Fruit fly (Drosophila melanogaster) whole organism, prepupa: ENCODE measurements around the gene Shaw.

Experiments
- Blimp-1 ChIP-seq: fragments of 200-800 bp; sonication (Bioruptor generic); optimal IDR thresholded peaks from 3 replicates; lab custom pipeline; 2017; ENCODE audit warnings: missing biosample characterization, missing genetic modification characterization, mild to moderate bottlenecking, moderate library complexity, missing genetic modification reagents
- CG10631 ChIP-seq: fragments of 200-800 bp; sonication (Bioruptor generic); optimal IDR thresholded peaks from 2 replicates; lab custom pipeline; 2016; ENCODE audit warnings: missing biosample characterization, missing genetic modification characterization
- CG10669 ChIP-seq: fragments of 200-800 bp; sonication (Bioruptor generic); optimal IDR thresholded peaks from 3 replicates; lab custom pipeline; 2018; ENCODE audit warnings: missing biosample characterization, mild to moderate bottlenecking, missing genetic modification characterization, moderate library complexity
- CG11294 ChIP-seq: fragments of 200-800 bp; sonication (Bioruptor generic); IDR thresholded peaks from 2 replicates; pipeline ENCODE4 v1.3.6; 2022; ENCODE audit warnings: missing biosample characterization, missing genetic modification characterization
- CG11762 ChIP-seq: fragments of 200-800 bp; sonication (Bioruptor generic); optimal IDR thresholded peaks from 3 replicates; lab custom pipeline; 2016; ENCODE audit warnings: missing biosample characterization, missing genetic modification characterization; ENCODE audit not compliant: insufficient read depth
- CG1621 ChIP-seq: fragments of 200-800 bp; sonication (Bioruptor generic); optimal IDR thresholded peaks from 3 replicates; lab custom pipeline; 2018; ENCODE audit warnings: missing biosample characterization, mild to moderate bottlenecking, missing genetic modification characterization
- CG16779 ChIP-seq: fragments of 200-800 bp; sonication (Bioruptor generic); optimal IDR thresholded peaks from 3 replicates; lab custom pipeline; 2017; ENCODE audit warnings: missing biosample characterization, mild to moderate bottlenecking, missing genetic modification characterization
- CG31627 ChIP-seq: fragments of 200-800 bp; sonication (Bioruptor generic); optimal IDR thresholded peaks from 3 replicates; lab custom pipeline; 2016; ENCODE audit warnings: missing biosample characterization, missing genetic modification characterization
- CG32006 ChIP-seq: fragments of 200-800 bp; sonication (Bioruptor generic); optimal IDR thresholded peaks from 3 replicates; lab custom pipeline; 2017; ENCODE audit warnings: missing biosample characterization, mild to moderate bottlenecking, missing genetic modification characterization
- CG3919 ChIP-seq: fragments of 200-800 bp; sonication (Bioruptor generic); optimal IDR thresholded peaks from 3 replicates; lab custom pipeline; 2016; ENCODE audit warnings: missing biosample characterization, missing genetic modification characterization
- CG4318 ChIP-seq: fragments of 200-800 bp; sonication (Bioruptor generic); optimal IDR thresholded peaks from 3 replicates; lab custom pipeline; 2017; ENCODE audit warnings: missing biosample characterization, mild to moderate bottlenecking, missing genetic modification characterization
- CG6163 ChIP-seq: fragments of 200-800 bp; sonication (Bioruptor generic); IDR thresholded peaks from 3 replicates; pipeline ENCODE4 v1.3.6; 2022; ENCODE audit warnings: missing biosample characterization, missing genetic modification characterization
- CG6276 ChIP-seq: fragments of 200-800 bp; sonication (Bioruptor generic); optimal IDR thresholded peaks from 2 replicates; lab custom pipeline; 2017; ENCODE audit warnings: missing biosample characterization, mild to moderate bottlenecking, missing genetic modification characterization
- CG6792 ChIP-seq: fragments of 200-800 bp; sonication (Bioruptor generic); optimal IDR thresholded peaks from 3 replicates; lab custom pipeline; 2016; ENCODE audit warnings: missing biosample characterization, missing genetic modification characterization
- CG6808 ChIP-seq: fragments of 200-800 bp; sonication (Bioruptor generic); optimal IDR thresholded peaks from 3 replicates; lab custom pipeline; 2017; ENCODE audit warnings: missing biosample characterization, missing genetic modification characterization, mild to moderate bottlenecking, moderate library complexity, missing genetic modification reagents
- CG6854 ChIP-seq: fragments of 200-800 bp; sonication (Bioruptor generic); optimal IDR thresholded peaks from 2 replicates; lab custom pipeline; 2017; ENCODE audit warnings: missing biosample characterization, mild to moderate bottlenecking, missing genetic modification characterization
- CG7368 ChIP-seq: fragments of 200-800 bp; sonication (Bioruptor generic); optimal IDR thresholded peaks from 3 replicates; lab custom pipeline; 2016; ENCODE audit warnings: missing biosample characterization, missing genetic modification characterization
- CG8119 ChIP-seq: fragments of 200-800 bp; sonication (Bioruptor generic); IDR thresholded peaks from 3 replicates; pipeline ENCODE4 v1.3.6; 2022; ENCODE audit warnings: missing biosample characterization, missing genetic modification characterization
- CG8319 ChIP-seq: fragments of 200-800 bp; sonication (Bioruptor generic); optimal IDR thresholded peaks from 3 replicates; lab custom pipeline; 2016; ENCODE audit warnings: missing biosample characterization, missing genetic modification characterization
- CG8632 ChIP-seq: fragments of 200-800 bp; sonication (Bioruptor generic); optimal IDR thresholded peaks from 3 replicates; lab custom pipeline; 2016; ENCODE audit warnings: missing biosample characterization, missing genetic modification characterization
- CG9139 ChIP-seq: fragments of 200-800 bp; sonication (Bioruptor generic); optimal IDR thresholded peaks from 3 replicates; lab custom pipeline; 2017; ENCODE audit warnings: missing biosample characterization, mild to moderate bottlenecking, missing genetic modification characterization
- Eip75B ChIP-seq: fragments of 200-800 bp; sonication (Bioruptor generic); optimal IDR thresholded peaks from 3 replicates; lab custom pipeline; 2016; ENCODE audit warnings: missing biosample characterization, missing genetic modification characterization
- Eip93F ChIP-seq: fragments of 200-800 bp; sonication (Bioruptor generic); optimal IDR thresholded peaks from 2 replicates; lab custom pipeline; 2016; ENCODE audit warnings: missing biosample characterization, mild to moderate bottlenecking, missing genetic modification characterization
- Ets96B ChIP-seq: fragments of 200-800 bp; optimal IDR thresholded peaks from 2 replicates; lab custom pipeline; 2019; ENCODE audit warnings: missing biosample characterization, mild to moderate bottlenecking, missing genetic modification characterization, moderate library complexity
- Gug ChIP-seq: fragments of 200-800 bp; sonication (Bioruptor generic); IDR thresholded peaks from 2 replicates; pipeline ENCODE4 v1.3.6; 2022; ENCODE audit warnings: missing biosample characterization, missing genetic modification characterization
- Hr38 ChIP-seq: sonication (Bioruptor generic); optimal IDR thresholded peaks from 2 replicates; lab custom pipeline; 2016; ENCODE audit warnings: missing biosample characterization, missing genetic modification characterization
- Lpt ChIP-seq: fragments of 200-800 bp; sonication (Bioruptor generic); optimal IDR thresholded peaks from 3 replicates; lab custom pipeline; 2016; ENCODE audit warnings: missing biosample characterization, missing genetic modification characterization
- Met ChIP-seq: fragments of 200-800 bp; sonication (Bioruptor generic); optimal IDR thresholded peaks from 3 replicates; lab custom pipeline; 2016; ENCODE audit warnings: missing biosample characterization, missing genetic modification characterization
- OdsH ChIP-seq: fragments of 200-800 bp; sonication (Bioruptor generic); optimal IDR thresholded peaks from 3 replicates; lab custom pipeline; 2016; ENCODE audit warnings: missing biosample characterization, missing genetic modification characterization
- Smox ChIP-seq: fragments of 200-800 bp; sonication (Bioruptor generic); optimal IDR thresholded peaks from 3 replicates; lab custom pipeline; 2016; ENCODE audit warnings: missing biosample characterization, missing genetic modification characterization
- Sox102F ChIP-seq: fragments of 200-800 bp; sonication (Bioruptor generic); optimal IDR thresholded peaks from 2 replicates; lab custom pipeline; 2016; ENCODE audit warnings: missing biosample characterization, mild to moderate bottlenecking, missing genetic modification characterization
- Sox14 ChIP-seq: fragments of 200-800 bp; sonication (Bioruptor generic); optimal IDR thresholded peaks from 3 replicates; lab custom pipeline; 2016; ENCODE audit warnings: missing biosample characterization, missing genetic modification characterization
- Sox15 ChIP-seq: fragments of 200-800 bp; sonication (Bioruptor generic); optimal IDR thresholded peaks from 3 replicates; lab custom pipeline; 2016; ENCODE audit warnings: missing biosample characterization, missing genetic modification characterization
- acj6 ChIP-seq: fragments of 200-800 bp; sonication (Bioruptor generic); optimal IDR thresholded peaks from 3 replicates; lab custom pipeline; 2016; ENCODE audit warnings: missing biosample characterization, missing genetic modification characterization
- dac ChIP-seq: fragments of 200-800 bp; sonication (Bioruptor generic); optimal IDR thresholded peaks from 2 replicates; lab custom pipeline; 2017; ENCODE audit warnings: missing biosample characterization, mild to moderate bottlenecking, missing genetic modification characterization
- dsx ChIP-seq: fragments of 200-800 bp; optimal IDR thresholded peaks from 3 replicates; lab custom pipeline; 2019; ENCODE audit warnings: missing biosample characterization, mild to moderate bottlenecking, missing genetic modification characterization, moderate library complexity; ENCODE audit not compliant: poor library complexity, severe bottlenecking
- eg ChIP-seq: fragments of 200-800 bp; sonication (Bioruptor generic); IDR thresholded peaks from 3 replicates; pipeline ENCODE4 v1.3.6; 2022; ENCODE audit warnings: missing biosample characterization, missing genetic modification characterization
- esn ChIP-seq: fragments of 200-800 bp; sonication (Bioruptor generic); optimal IDR thresholded peaks from 2 replicates; lab custom pipeline; 2016; ENCODE audit warnings: missing biosample characterization, mild to moderate bottlenecking, missing genetic modification characterization, moderate library complexity
- fd85E ChIP-seq: fragments of 200-800 bp; sonication (Bioruptor generic); optimal IDR thresholded peaks from 3 replicates; lab custom pipeline; 2016; ENCODE audit warnings: missing biosample characterization, missing genetic modification characterization
- fkh ChIP-seq: fragments of 200-800 bp; sonication (Bioruptor generic); optimal IDR thresholded peaks from 3 replicates; lab custom pipeline; 2017; ENCODE audit warnings: missing biosample characterization, mild to moderate bottlenecking, missing genetic modification characterization, moderate library complexity
- lz ChIP-seq: fragments of 200-800 bp; sonication (Bioruptor generic); optimal IDR thresholded peaks from 3 replicates; lab custom pipeline; 2016; ENCODE audit warnings: missing biosample characterization, missing genetic modification characterization
- net ChIP-seq: fragments of 200-800 bp; sonication (Bioruptor generic); optimal IDR thresholded peaks from 3 replicates; lab custom pipeline; 2016; ENCODE audit warnings: missing biosample characterization, missing genetic modification characterization
- pdm3 ChIP-seq: fragments of 200-800 bp; sonication (Bioruptor generic); optimal IDR thresholded peaks from 3 replicates; lab custom pipeline; 2016; ENCODE audit warnings: missing biosample characterization, missing genetic modification characterization
- salr ChIP-seq, 2 experiments: fragments of 200-800 bp; sonication (Bioruptor generic); optimal IDR thresholded peaks; 3 replicates each; lab custom pipeline; 2016 to 2018; ENCODE audit warnings: missing biosample characterization in 2 of 2, missing genetic modification characterization in 2 of 2, mild to moderate bottlenecking in 1 of 2
- ss ChIP-seq, 2 experiments: fragments of 200-800 bp; sonication (Bioruptor generic); optimal IDR thresholded peaks; 2 replicates in 1 of 2; 3 replicates in 1 of 2; lab custom pipeline; 2017 to 2018; ENCODE audit warnings: mild to moderate bottlenecking in 2 of 2, missing biosample characterization in 2 of 2, missing genetic modification characterization in 2 of 2, moderate library complexity in 1 of 2
- svp ChIP-seq: fragments of 200-800 bp; sonication (Bioruptor generic); peaks from one replicate; lab custom pipeline; 2016; ENCODE audit warnings: missing biosample characterization, missing genetic modification characterization
- topi ChIP-seq: fragments of 200-800 bp; sonication (Bioruptor generic); optimal IDR thresholded peaks from 3 replicates; lab custom pipeline; 2016; ENCODE audit warnings: missing biosample characterization, missing genetic modification characterization
- vri ChIP-seq: fragments of 200-800 bp; sonication (Bioruptor generic); optimal IDR thresholded peaks from 3 replicates; lab custom pipeline; 2016; ENCODE audit warnings: missing biosample characterization, mild to moderate bottlenecking, missing genetic modification characterization

Shaw gene

dm6 chr2L:3703260-3703659 lies 14.7 kb upstream of the Shaw start, which contains the start of gene CG2816 (continued):
- TF ChIP-seq CG31627 (peak; percentile 89), Sox102F (peak; percentile 83), CG8319 (GFP tag; lab: Kevin White, UChicago) (peak; percentile 28), Ets96B (tag; lab: Kevin White, UChicago) (no peak), CG6854 (GFP tag; lab: Kevin White, UChicago) (no peak), CG4318 (GFP tag; lab: Kevin White, UChicago) (peak; percentile 67), net (GFP tag; lab: Kevin White, UChicago) (peak; percentile 85), pdm3 (GFP tag; lab: Kevin White, UChicago) (peak; percentile 88)

- TF ChIP-seq svp (GFP tag; lab: Kevin White, UChicago): peak; percentile 97
- peak; percentile 85 for TF ChIP-seq Smox
- TF ChIP-seq dsx: peak; percentile 60
- peak; percentile 67 for TF ChIP-seq CG8119 (GFP tag; lab: Robert Waterston, UW)
- TF ChIP-seq vri (GFP tag; lab: Kevin White, UChicago): peak; percentile 78
- peak; percentile 31 to 53 for TF ChIP-seq ss (GFP tag; optimal IDR thresholded peaks at IDR 0.05; lab: Kevin White, UChicago)
- peak; percentile 79 for TF ChIP-seq Ets96B (tag; lab: Kevin White, UChicago)
- TF ChIP-seq CG6163 (GFP tag; lab: Robert Waterston, UW): peak; percentile 86
- peak; percentile 88 for TF ChIP-seq lz (GFP tag; lab: Kevin White, UChicago)
- TF ChIP-seq OdsH (GFP tag; lab: Kevin White, UChicago): peak; percentile 70
- TF ChIP-seq net (GFP tag; lab: Kevin White, UChicago): peak; percentile 67
- TF ChIP-seq fkh (GFP tag; lab: Kevin White, UChicago): no peak
- TF ChIP-seq CG16779: peak; percentile 62
- TF ChIP-seq dac (GFP tag; lab: Kevin White, UChicago): no peak
- peak; percentile 75 for TF ChIP-seq CG1621
- TF ChIP-seq CG6276 (GFP tag; lab: Kevin White, UChicago): peak; percentile 61
- TF ChIP-seq Sox15: peak; percentile 58
- TF ChIP-seq esn (GFP tag; lab: Kevin White, UChicago): peak; percentile 93
- TF ChIP-seq Gug (GFP tag; lab: Robert Waterston, UW): 0 out of 2 replicates have a peak, but pooled peaks have one; percentile 37
- peak; percentile 84 for TF ChIP-seq topi (GFP tag; lab: Kevin White, UChicago)
- peak; percentile 20 for TF ChIP-seq Lpt (GFP tag; lab: Kevin White, UChicago)
- no peak for TF ChIP-seq Hr38 (GFP tag; lab: Kevin White, UChicago)
- peak; percentile 67 for TF ChIP-seq CG6808
- peak; percentile 73 for TF ChIP-seq CG10669
- TF ChIP-seq fd85E (GFP tag; lab: Kevin White, UChicago): peak; percentile 6
- TF ChIP-seq pdm3 (GFP tag; lab: Kevin White, UChicago): peak; percentile 83
- no peak for TF ChIP-seq Eip93F (GFP tag; lab: Kevin White, UChicago)
- peak; percentile 86 for TF ChIP-seq Met (GFP tag; lab: Kevin White, UChicago)
- TF ChIP-seq acj6 (GFP tag; lab: Kevin White, UChicago): peak; percentile 76
- TF ChIP-seq Eip75B (GFP tag; lab: Kevin White, UChicago): peak; percentile 77
- no peak for TF ChIP-seq CG9139 (GFP tag; lab: Kevin White, UChicago)
- TF ChIP-seq CG11294 (GFP tag; lab: Robert Waterston, UW): peak; percentile 65
- TF ChIP-seq CG8632 (GFP tag; lab: Kevin White, UChicago): peak; percentile 75
- peak; percentile 69 for TF ChIP-seq CG32006
- peak; percentile 67 for TF ChIP-seq Blimp-1
- peak; percentile 84 for TF ChIP-seq eg
- peak; percentile 88 for TF ChIP-seq Sox14
- TF ChIP-seq CG8319 (GFP tag; lab: Kevin White, UChicago): peak; percentile 46
- peak; percentile 48 for TF ChIP-seq CG11762 (GFP tag; lab: Kevin White, UChicago)
- TF ChIP-seq CG7368 (GFP tag; lab: Kevin White, UChicago): peak; percentile 68
- peak; percentile 32 to 49 for TF ChIP-seq salr (GFP tag; optimal IDR thresholded peaks at IDR 0.05; lab: Kevin White, UChicago)
- peak; percentile 79 for TF ChIP-seq CG6792 (GFP tag; lab: Kevin White, UChicago)
- peak; percentile 73 for TF ChIP-seq CG3919
- TF ChIP-seq CG31627: peak; percentile 89
- TF ChIP-seq CG10631 (GFP tag; lab: Kevin White, UChicago): peak; percentile 57
Measured at dm6 chr2L:3705438-3705921, 12.5 kb upstream of the Shaw start, which contains the start of gene CG31778. CG31778 (minus strand) TSS chr2L:3705488.
